Worm (Caenorhabditis elegans): ENCODE data around the gene nlp-79.
A peak's percentile ranks its signal among the peaks of the same experiment; 100 is the strongest.

The nlp-79 gene

DNA sequence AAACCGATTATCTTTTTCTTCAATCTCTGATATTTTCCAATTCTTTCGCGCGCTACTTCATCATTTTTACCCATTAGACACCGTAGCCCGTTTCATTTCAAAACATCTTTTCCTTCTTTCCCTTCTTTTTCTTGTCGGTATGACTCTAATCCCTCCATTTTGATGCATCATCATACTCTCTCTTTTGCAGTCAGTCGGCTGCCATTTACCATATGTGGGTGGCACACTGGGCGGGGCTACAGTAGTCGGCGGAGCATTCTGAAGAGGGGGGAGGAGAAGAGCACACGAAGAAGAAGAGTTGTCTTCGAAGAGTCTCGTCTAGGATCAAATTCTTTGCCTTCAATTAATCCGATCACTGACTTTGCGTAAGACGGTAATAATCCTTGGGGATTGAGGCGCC is 30.6 kb upstream of the nlp-79 start, which contains the start of gene unc-30:
unc-30 (plus strand) TSS at position 184 of the 400 bp plus-strand sequence.
- TF ChIP-seq nfya-1 (tag; optimal IDR thresholded peaks at IDR 0.05) (peak; percentile 3), ceh-30 (tag; optimal IDR thresholded peaks at IDR 0.05) (no peak)

DNA sequence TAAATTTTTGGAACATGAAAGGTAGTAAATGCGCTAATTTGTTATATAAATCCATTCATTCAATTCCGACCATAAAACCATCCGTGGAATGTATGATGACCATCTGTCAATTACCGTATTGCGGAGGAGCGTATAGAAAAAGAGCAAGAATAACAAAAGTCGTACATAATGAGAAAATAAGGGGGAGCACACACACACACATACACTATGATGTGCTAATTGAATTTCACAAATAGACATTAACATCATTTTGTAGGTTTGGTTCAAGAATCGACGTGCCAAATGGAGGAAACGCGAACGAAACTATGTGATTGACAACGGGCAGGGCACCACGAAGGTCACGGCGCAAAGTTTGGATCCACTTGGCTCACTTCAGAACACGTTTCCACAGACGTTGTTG is 28.0 kb upstream of the nlp-79 start:
- TF ChIP-seq unc-42 (tag; optimal IDR thresholded peaks at IDR 0.05) (peak; percentile 51), dmd-4 (tag; optimal IDR thresholded peaks at IDR 0.05; ENCODE audit: borderline replicate concordance) (no peak)

ce11 chrIV:13125999-13126398 is 23.4 kb upstream of the nlp-79 start:
- TF ChIP-seq ceh-9 (tag; optimal IDR thresholded peaks at IDR 0.05) (no peak), madf-2 (tag; optimal IDR thresholded peaks at IDR 0.05) (no peak), ama-1 (optimal IDR thresholded peaks at IDR 0.05) (no peak), fkh-10 (GFP tag; optimal IDR thresholded peaks at IDR 0.05) (no peak), ceh-18 (tag; optimal IDR thresholded peaks at IDR 0.05) (peak; percentile 14), ceh-34 (tag; optimal IDR thresholded peaks at IDR 0.05) (peak; percentile 2), nfya-1 (tag; optimal IDR thresholded peaks at IDR 0.05) (peak; percentile 7), rnt-1 (tag; optimal IDR thresholded peaks at IDR 0.05) (peak; percentile 51), odd-2 (tag; optimal IDR thresholded peaks at IDR 0.05) (no peak), ceh-19 (GFP tag; optimal IDR thresholded peaks at IDR 0.05) (no peak), elt-2 (tag; optimal IDR thresholded peaks at IDR 0.05) (no peak), ceh-31 (tag; optimal IDR thresholded peaks at IDR 0.05) (no peak), ahr-1 (tag; optimal IDR thresholded peaks at IDR 0.05) (no peak)

- TF ChIP-seq ztf-16 (tag; optimal IDR thresholded peaks at IDR 0.05) = no peak
- TF ChIP-seq pros-1 (tag; optimal IDR thresholded peaks at IDR 0.05) = no peak
- TF ChIP-seq ceh-24 (tag; optimal IDR thresholded peaks at IDR 0.05) = no peak
- no peak for TF ChIP-seq ceh-31 (tag; optimal IDR thresholded peaks at IDR 0.05)
- TF ChIP-seq mec-3 (tag; optimal IDR thresholded peaks at IDR 0.05; ENCODE audit: borderline replicate concordance) = no peak
- TF ChIP-seq hlh-6 (tag; optimal IDR thresholded peaks at IDR 0.05) = no peak
- no peak for TF ChIP-seq ceh-34 (tag; optimal IDR thresholded peaks at IDR 0.05)
- TF ChIP-seq fax-1 (tag; optimal IDR thresholded peaks at IDR 0.05) = peak; percentile 8
- TF ChIP-seq pat-9 (tag; optimal IDR thresholded peaks at IDR 0.05) = no peak
- no peak for TF ChIP-seq madf-2 (tag; optimal IDR thresholded peaks at IDR 0.05)
- TF ChIP-seq tbx-2 (tag; optimal IDR thresholded peaks at IDR 0.05) = no peak
- peak; percentile 62 for TF ChIP-seq unc-42 (tag; optimal IDR thresholded peaks at IDR 0.05)
These were observed 21.7 kb upstream of the nlp-79 start for ce11 chrIV:13127720-13128119.

ce11 chrIV:13142254-13142653 is 7.1 kb upstream of the nlp-79 start, which contains the start of gene spe-43:
TSS of gene spe-43 (minus strand) at chrIV:13142354.
- no peak for TF ChIP-seq pax-1 (tag; optimal IDR thresholded peaks at IDR 0.05)
- TF ChIP-seq ztf-16 (tag; optimal IDR thresholded peaks at IDR 0.05) = no peak
- TF ChIP-seq C08G9.2 (tag; optimal IDR thresholded peaks at IDR 0.05) = no peak
- no peak for TF ChIP-seq mec-3 (tag; optimal IDR thresholded peaks at IDR 0.05; ENCODE audit: borderline replicate concordance)
- TF ChIP-seq hlh-8 (tag; optimal IDR thresholded peaks at IDR 0.05) = no peak
- no peak for TF ChIP-seq lin-11 (tag; optimal IDR thresholded peaks at IDR 0.05)
- no peak for TF ChIP-seq rnt-1 (tag; optimal IDR thresholded peaks at IDR 0.05)
- TF ChIP-seq pha-4 (tag; optimal IDR thresholded peaks at IDR 0.05) = no peak
- no peak for TF ChIP-seq gmeb-2 (tag; optimal IDR thresholded peaks at IDR 0.05)
- no peak for TF ChIP-seq pqm-1 (tag; optimal IDR thresholded peaks at IDR 0.05)
- no peak for TF ChIP-seq pag-3 (tag; optimal IDR thresholded peaks at IDR 0.05; ENCODE audit: borderline replicate concordance)
- TF ChIP-seq hlh-30 (tag; optimal IDR thresholded peaks at IDR 0.05; ENCODE audit: insufficient read depth) = no peak
- TF ChIP-seq elt-2 (tag; optimal IDR thresholded peaks at IDR 0.05) = no peak
- no peak for TF ChIP-seq ceh-22 (tag; optimal IDR thresholded peaks at IDR 0.05)
- TF ChIP-seq ref-2 (tag; optimal IDR thresholded peaks at IDR 0.05) = no peak

Data from whole organism, late embryonic.